Worm (Caenorhabditis elegans): ENCODE measurements around the gene ZK945.8.

DNA sequence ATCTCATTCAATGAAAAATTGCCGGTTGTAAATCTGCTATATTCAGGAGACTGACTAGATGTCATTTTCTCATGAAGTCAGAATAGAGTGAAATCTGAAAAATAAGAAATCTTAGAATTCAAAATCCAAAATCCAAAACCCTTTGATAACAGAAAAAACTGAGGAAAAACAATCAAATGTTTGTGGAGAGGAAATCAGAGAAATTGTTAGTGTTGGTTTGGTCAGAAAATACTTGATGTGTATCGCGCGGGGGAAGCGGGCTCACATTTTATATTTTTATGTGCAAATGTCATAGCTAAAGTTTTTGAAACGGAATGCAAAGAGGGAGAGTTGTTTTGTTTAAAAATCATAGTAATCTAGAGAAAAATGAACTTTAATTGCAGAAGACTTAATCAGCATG lies 23.3 kb downstream of the ZK945.8 start, which contains the start of gene F27E5.5:
- TF ChIP-seq aha-1 (tag; optimal IDR thresholded peaks at IDR 0.05), result no peak
- TF ChIP-seq ceh-90 (tag; optimal IDR thresholded peaks at IDR 0.05), result no peak
- TF ChIP-seq unc-62 (GFP tag; optimal IDR thresholded peaks at IDR 0.05), result no peak
- no peak for TF ChIP-seq lin-39 (tag; optimal IDR thresholded peaks at IDR 0.05)
- TF ChIP-seq ceh-82 (tag; optimal IDR thresholded peaks at IDR 0.05), result no peak
- TF ChIP-seq nhr-19 (GFP tag; conservative IDR thresholded peaks at IDR 0.05), result no peak
- TF ChIP-seq ama-1 (optimal IDR thresholded peaks at IDR 0.05), result no peak
- no peak for TF ChIP-seq fkh-10 (GFP tag; optimal IDR thresholded peaks at IDR 0.05)
- no peak for TF ChIP-seq elt-2 (tag; optimal IDR thresholded peaks at IDR 0.05)

Measured in whole organism, L1 larva.